Fruit fly (Drosophila melanogaster) whole organism: ENCODE results near the gene CG13060.

Experiments
- CG8478 ChIP-seq: fragments of >200 bp; optimal IDR thresholded peaks from 2 replicates; lab custom pipeline; 2018; ENCODE audit warnings: inconsistent platforms
- EcR ChIP-seq, 2 experiments: fragments of >200 bp; optimal IDR thresholded peaks; 2 replicates each; lab custom pipeline; 2017; ENCODE audit warnings: missing biosample characterization in 2 of 2, missing genetic modification characterization in 2 of 2, missing genetic modification reagents in 2 of 2
- pan ChIP-seq: fragments of >200 bp; optimal IDR thresholded peaks from 2 replicates; lab custom pipeline; 2017
- psq ChIP-seq: fragments of >200 bp; optimal IDR thresholded peaks from 2 replicates; lab custom pipeline; 2017

- no peak for TF ChIP-seq pan (lab: Kevin White, UChicago)
- no peak for TF ChIP-seq CG8478 (lab: Kevin White, UChicago)
- TF ChIP-seq psq: no peak
- TF ChIP-seq EcR (GFP tag; optimal IDR thresholded peaks at IDR 0.05; lab: Kevin White, UChicago): no peak
Measured at dm6 chr3L:16279171-16279570, 40.5 kb upstream of the CG13060 start, which contains the start of gene CG13050.
